Fruit fly (Drosophila melanogaster) whole organism, prepupa: ENCODE measurements around the gene Surf1.

ENCODE experiments used
- Blimp-1 ChIP-seq: fragments of 200-800 bp; sonication (Bioruptor generic); optimal IDR thresholded peaks from 3 replicates; lab custom pipeline; 2017; ENCODE audit warnings: missing biosample characterization, missing genetic modification characterization, mild to moderate bottlenecking, moderate library complexity, missing genetic modification reagents
- CG16779 ChIP-seq: fragments of 200-800 bp; sonication (Bioruptor generic); optimal IDR thresholded peaks from 3 replicates; lab custom pipeline; 2017; ENCODE audit warnings: missing biosample characterization, mild to moderate bottlenecking, missing genetic modification characterization
- CG32006 ChIP-seq: fragments of 200-800 bp; sonication (Bioruptor generic); optimal IDR thresholded peaks from 3 replicates; lab custom pipeline; 2017; ENCODE audit warnings: missing biosample characterization, mild to moderate bottlenecking, missing genetic modification characterization
- Lpt ChIP-seq: fragments of 200-800 bp; sonication (Bioruptor generic); optimal IDR thresholded peaks from 3 replicates; lab custom pipeline; 2016; ENCODE audit warnings: missing biosample characterization, missing genetic modification characterization
- vri ChIP-seq: fragments of 200-800 bp; sonication (Bioruptor generic); optimal IDR thresholded peaks from 3 replicates; lab custom pipeline; 2016; ENCODE audit warnings: missing biosample characterization, mild to moderate bottlenecking, missing genetic modification characterization

DNA sequence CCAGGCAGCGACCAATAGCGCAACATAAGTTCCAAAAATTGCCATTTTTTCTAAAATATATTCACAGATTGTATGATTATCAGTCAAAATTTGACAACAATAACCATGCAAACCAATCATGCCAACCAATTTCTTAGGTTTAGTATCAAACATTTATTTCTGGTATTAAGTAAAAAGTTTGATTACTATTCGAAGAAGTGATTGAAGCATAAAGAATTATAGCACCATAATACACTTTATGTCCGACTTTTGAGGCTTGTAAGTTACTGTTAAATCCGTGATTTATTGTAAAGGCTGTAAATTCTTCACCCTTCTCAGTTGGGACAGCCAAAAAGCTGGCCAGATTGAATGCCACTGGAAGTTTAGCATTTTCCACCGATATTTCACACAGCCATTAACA lies 26.3 kb upstream of the Surf1 start, which contains the start of gene CG45413:
- TF ChIP-seq CG16779 (tag; lab: Kevin White, UChicago) (no peak), Lpt (GFP tag; lab: Kevin White, UChicago) (no peak), CG32006 (GFP tag; lab: Kevin White, UChicago) (no peak), Blimp-1 (no peak), vri (GFP tag; lab: Kevin White, UChicago) (no peak)
